Fruit fly (Drosophila melanogaster) whole organism, embryonic: ENCODE data around the gene CG34248.

Source experiments
- CG30403 ChIP-seq: fragments of 200-800 bp; sonication (Bioruptor generic); optimal IDR thresholded peaks from 3 replicates; lab custom pipeline; 2016; ENCODE audit warnings: missing biosample characterization, missing genetic modification characterization
- CG9727 ChIP-seq: fragments of 200-800 bp; sonication (Bioruptor generic); optimal IDR thresholded peaks from 3 replicates; lab custom pipeline; 2017; ENCODE audit warnings: missing biosample characterization, mild to moderate bottlenecking, missing genetic modification characterization
- Side ChIP-seq: fragments of 200-800 bp; sonication (Bioruptor generic); optimal IDR thresholded peaks from 2 replicates; lab custom pipeline; 2016; ENCODE audit warnings: missing biosample characterization, missing genetic modification characterization
- kni ChIP-seq: fragments of 200-800 bp; sonication (Bioruptor generic); optimal IDR thresholded peaks from 3 replicates; lab custom pipeline; 2017; ENCODE audit warnings: mild to moderate bottlenecking, missing biosample characterization, missing genetic modification reagents, missing genetic modification characterization
- mld ChIP-seq: fragments of 200-800 bp; sonication (Bioruptor generic); IDR thresholded peaks from 3 replicates; pipeline ENCODE4 v1.3.6; 2022; ENCODE audit warnings: missing biosample characterization, missing genetic modification characterization; ENCODE audit not compliant: partially characterized antibody
- phol ChIP-seq: fragments of 200-800 bp; sonication (Bioruptor generic); optimal IDR thresholded peaks from 3 replicates; lab custom pipeline; 2018; ENCODE audit warnings: missing biosample characterization, mild to moderate bottlenecking, missing genetic modification characterization, moderate library complexity

The CG34248 gene

dm6 chr3L:16221278-16221677 lies 49.4 kb downstream of the CG34248 start:
- TF ChIP-seq CG30403 (GFP tag; lab: Kevin White, UChicago) (no peak), Side (no peak), mld (GFP tag; lab: Robert Waterston, UW) (no peak), phol (no peak), kni (no peak), CG9727 (GFP tag; lab: Kevin White, UChicago) (no peak)
